Fruit fly (Drosophila melanogaster): Measurements from ENCODE around the gene Tl.

DNA sequence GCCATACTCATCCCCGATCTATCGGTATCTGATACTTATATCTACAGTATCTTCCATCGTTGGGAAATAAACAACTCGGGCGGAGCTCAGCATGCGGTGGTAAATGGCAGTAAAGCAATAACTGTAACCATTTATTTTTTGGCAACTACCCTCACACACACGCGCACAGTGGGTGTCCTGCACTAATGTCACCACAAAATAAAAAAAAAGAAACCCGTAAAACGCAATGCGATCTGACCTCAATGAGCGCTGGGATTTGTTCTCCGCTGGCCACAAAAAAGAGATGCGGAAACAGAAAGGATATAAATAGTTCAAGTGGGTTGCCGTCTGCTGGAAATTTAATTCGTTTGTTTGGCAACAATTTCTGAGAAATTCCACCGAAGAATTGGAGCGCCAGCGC, 7.0 kb upstream of the Tl start:
- no peak for TF ChIP-seq CG1024 (GFP tag; IDR thresholded peaks at IDR 0.05)
- no peak for TF ChIP-seq CG16815 (GFP tag; optimal IDR thresholded peaks at IDR 0.05)
- no peak for TF ChIP-seq YL-1 (GFP tag; optimal IDR thresholded peaks at IDR 0.05)
- no peak for TF ChIP-seq CG8388 (GFP tag; optimal IDR thresholded peaks at IDR 0.05)
- TF ChIP-seq Doc2 (GFP tag; IDR thresholded peaks at IDR 0.05) = no peak
